Fruit fly (Drosophila melanogaster): ENCODE data around the gene und.

Gene und

dm6 chr2L:9792945-9793344 lies 29.8 kb downstream of the und start, which contains the start of gene CG13123:
Gene CG13123, minus strand, starts transcription at chr2L:9793107.
- TF ChIP-seq CG10348 (GFP tag; IDR thresholded peaks at IDR 0.05) (no peak), CG8159 (tag; optimal IDR thresholded peaks at IDR 0.05) (no peak), D1 (tag; optimal IDR thresholded peaks at IDR 0.05) (peak; percentile 54), fd96Ca (GFP tag; IDR thresholded peaks at IDR 0.05) (no peak)
